Worm (Caenorhabditis elegans): ENCODE data around the gene ZK896.5.

Gene ZK896.5

DNA sequence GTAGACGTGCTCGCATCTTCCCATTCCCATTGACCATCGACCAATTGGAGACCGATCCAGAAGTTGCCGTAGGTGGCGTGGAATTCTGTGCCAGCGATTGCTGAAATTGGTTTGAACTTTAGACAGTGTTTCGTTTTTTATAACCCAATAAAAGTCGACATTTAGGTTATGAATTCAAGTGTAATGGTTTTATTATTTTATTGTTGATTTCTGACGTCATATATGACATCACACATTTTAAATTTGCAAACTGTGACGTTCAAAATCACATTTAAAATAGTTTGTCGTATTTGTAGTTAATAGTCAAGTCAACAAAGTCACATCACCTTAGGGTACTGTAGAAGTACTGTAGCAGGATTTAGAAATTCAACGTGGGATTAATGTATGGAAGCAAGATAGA is 9.1 kb downstream of the ZK896.5 start:
- no peak for TF ChIP-seq mxl-3 (GFP tag; optimal IDR thresholded peaks at IDR 0.05)
- no peak for TF ChIP-seq hlh-11 (tag; optimal IDR thresholded peaks at IDR 0.05)
- TF ChIP-seq T26A8.4 (GFP tag; IDR thresholded peaks at IDR 0.05), result no peak
- TF ChIP-seq hif-1 (tag; optimal IDR thresholded peaks at IDR 0.05), result no peak
- TF ChIP-seq php-3 (GFP tag; IDR thresholded peaks at IDR 0.05), result peak; percentile 70
- TF ChIP-seq lin-38 (GFP tag; IDR thresholded peaks at IDR 0.05), result no peak
- TF ChIP-seq attf-4 (tag; optimal IDR thresholded peaks at IDR 0.05), result no peak
- TF ChIP-seq dmd-6 (GFP tag; IDR thresholded peaks at IDR 0.05), result peak; percentile 21; the same call in 1 of the 2 replicates
- TF ChIP-seq jun-1 (tag; optimal IDR thresholded peaks at IDR 0.05), result no peak
- peak; percentile 8 for TF ChIP-seq nhr-28 (tag; optimal IDR thresholded peaks at IDR 0.05)

DNA sequence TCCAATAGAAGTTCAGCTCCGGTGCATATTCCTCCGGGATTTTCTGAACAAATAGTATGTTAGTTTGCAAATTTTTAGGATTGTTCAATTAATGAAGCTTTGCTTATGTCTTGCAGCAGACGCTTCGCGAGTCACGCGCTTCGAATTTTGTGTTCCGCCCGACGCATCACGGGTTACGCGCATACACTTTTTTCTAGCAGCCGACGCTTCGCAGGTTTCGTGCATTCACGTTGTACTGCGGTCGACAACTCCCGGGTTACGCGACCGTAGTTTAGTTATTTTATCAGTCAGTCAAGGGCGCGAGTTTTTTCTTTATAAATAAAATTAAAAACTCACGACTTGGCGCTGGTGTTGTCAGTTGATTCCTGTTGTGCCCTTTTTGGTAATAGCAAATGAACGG is 9.6 kb downstream of the ZK896.5 start:
- TF ChIP-seq ZK546.5 (tag; optimal IDR thresholded peaks at IDR 0.05) (no peak), php-3 (GFP tag; IDR thresholded peaks at IDR 0.05) (no peak), hlh-11 (tag; optimal IDR thresholded peaks at IDR 0.05) (no peak)

DNA sequence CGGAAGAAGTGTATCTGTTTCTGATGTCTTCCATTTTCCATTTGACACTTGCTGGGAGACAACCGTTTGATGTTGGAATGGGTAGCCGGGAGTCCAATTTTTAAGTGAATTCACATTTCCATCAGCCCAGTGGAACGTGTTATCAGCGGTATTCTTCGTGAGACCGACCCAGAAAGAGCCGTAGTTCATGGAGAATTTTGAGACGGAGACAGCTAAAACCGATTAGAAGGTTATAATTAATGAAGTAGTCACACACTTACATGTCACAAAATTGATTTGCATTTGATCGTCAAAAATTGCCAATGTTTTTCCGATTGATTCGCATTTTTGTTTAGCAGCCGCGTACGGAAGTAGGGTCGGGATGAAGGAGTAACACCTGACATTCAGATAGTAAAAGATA is 10.1 kb downstream of the ZK896.5 start:
- TF ChIP-seq rbr-2 (tag; optimal IDR thresholded peaks at IDR 0.05), result no peak
- peak; percentile 73 for TF ChIP-seq pqm-1 (tag; optimal IDR thresholded peaks at IDR 0.05)
- TF ChIP-seq snpc-4 (tag; optimal IDR thresholded peaks at IDR 0.05), result no peak
- TF ChIP-seq nhr-111 (GFP tag; optimal IDR thresholded peaks at IDR 0.05), result no peak
- TF ChIP-seq nhr-28 (tag; optimal IDR thresholded peaks at IDR 0.05), result peak; percentile 11
- TF ChIP-seq nhr-48 (tag; optimal IDR thresholded peaks at IDR 0.05), result peak; percentile 4
- TF ChIP-seq dmd-6 (GFP tag; IDR thresholded peaks at IDR 0.05), result peak; percentile 71; the same call in 1 of the 2 replicates
- TF ChIP-seq hlh-11 (tag; optimal IDR thresholded peaks at IDR 0.05), result peak; percentile 44

DNA sequence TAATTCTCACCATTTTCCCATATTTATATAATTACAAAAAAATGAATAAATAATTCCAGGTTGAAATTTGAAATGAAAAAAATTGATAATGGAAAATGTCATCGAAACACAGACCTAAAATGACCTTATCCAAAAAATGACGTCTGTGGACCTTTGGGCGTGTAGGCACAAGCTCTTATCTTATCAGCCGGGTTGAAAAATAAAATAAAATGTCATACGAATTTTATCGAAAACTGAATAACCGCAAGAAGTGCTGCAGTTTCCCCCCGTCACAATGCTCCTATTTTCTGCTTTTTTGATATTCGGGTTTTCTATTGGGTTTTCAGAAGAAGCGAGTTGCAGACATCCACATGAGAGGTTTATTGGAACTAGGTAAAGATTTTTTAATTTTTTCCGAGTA is 13.6 kb downstream of the ZK896.5 start, which contains the start of gene clec-186:
clec-186 (plus strand) TSS at position 226 of the 400 bp plus-strand sequence.
- no peak for TF ChIP-seq lim-7 (GFP tag; IDR thresholded peaks at IDR 0.05)
- peak; percentile 38 for TF ChIP-seq nhr-77 (tag; optimal IDR thresholded peaks at IDR 0.05)
- TF ChIP-seq nhr-28 (tag; optimal IDR thresholded peaks at IDR 0.05), result peak; percentile 77
- TF ChIP-seq aly-2 (tag; optimal IDR thresholded peaks at IDR 0.05), result no peak
- TF ChIP-seq F10B5.3 (tag; optimal IDR thresholded peaks at IDR 0.05), result no peak
- TF ChIP-seq arid-1 (GFP tag; conservative IDR thresholded peaks at IDR 0.05), result no peak
- TF ChIP-seq hlh-30 (tag; optimal IDR thresholded peaks at IDR 0.05; ENCODE audit: insufficient read depth), result peak; percentile 15
- no peak for TF ChIP-seq nhr-11 (tag; optimal IDR thresholded peaks at IDR 0.05)
- no peak for TF ChIP-seq spr-3 (GFP tag; optimal IDR thresholded peaks at IDR 0.05)
- no peak for TF ChIP-seq ztf-11 (tag; optimal IDR thresholded peaks at IDR 0.05)
- TF ChIP-seq lir-3 (tag; optimal IDR thresholded peaks at IDR 0.05), result no peak
- peak in 1 of 2 experiments; percentile 85 for TF ChIP-seq unc-62 (GFP tag; optimal IDR thresholded peaks at IDR 0.05 in 1 of 2)
- no peak for TF ChIP-seq unc-62 (tag; optimal IDR thresholded peaks at IDR 0.05)
- peak; percentile 29 for TF ChIP-seq nhr-6 (tag; optimal IDR thresholded peaks at IDR 0.05)
- no peak for TF ChIP-seq ces-1 (GFP tag; optimal IDR thresholded peaks at IDR 0.05)
- peak; percentile 84 for TF ChIP-seq pqm-1 (tag; optimal IDR thresholded peaks at IDR 0.05)
- TF ChIP-seq nhr-10 (tag; optimal IDR thresholded peaks at IDR 0.05), result no peak
- TF ChIP-seq ceh-28 (tag; optimal IDR thresholded peaks at IDR 0.05), result no peak
- no peak for TF ChIP-seq ceh-62 (tag; optimal IDR thresholded peaks at IDR 0.05)
- peak; percentile 49 for TF ChIP-seq nhr-48 (tag; optimal IDR thresholded peaks at IDR 0.05)
- TF ChIP-seq nhr-41 (GFP tag; IDR thresholded peaks at IDR 0.05), result peak; percentile 80; the same call in 1 of the 2 replicates
- TF ChIP-seq dve-1 (tag; optimal IDR thresholded peaks at IDR 0.05; ENCODE audit: insufficient read depth), result peak; percentile 60
- TF ChIP-seq hlh-11 (tag; optimal IDR thresholded peaks at IDR 0.05), result peak; percentile 72
- TF ChIP-seq snpc-4 (tag; optimal IDR thresholded peaks at IDR 0.05), result no peak
- no peak for TF ChIP-seq egl-27 (tag; optimal IDR thresholded peaks at IDR 0.05)
- TF ChIP-seq nhr-42 (GFP tag; IDR thresholded peaks at IDR 0.05), result no peak
- TF ChIP-seq tra-1 (GFP tag; IDR thresholded peaks at IDR 0.05), result peak; percentile 36; the same call in 1 of the 2 replicates
- TF ChIP-seq php-3 (GFP tag; IDR thresholded peaks at IDR 0.05), result peak; percentile 67; the same call in 1 of the 2 replicates
- TF ChIP-seq hmg-1.1 (GFP tag; IDR thresholded peaks at IDR 0.05), result no peak
- TF ChIP-seq dmd-6 (GFP tag; IDR thresholded peaks at IDR 0.05), result peak; percentile 95
- TF ChIP-seq skn-1 (tag; optimal IDR thresholded peaks at IDR 0.05), result no peak
- TF ChIP-seq zfp-3 (GFP tag; conservative IDR thresholded peaks at IDR 0.05), result no peak
